Fruit fly (Drosophila melanogaster) whole organism, prepupa: ENCODE data around the gene GatA.
A peak's percentile ranks its signal among the peaks of the same experiment; 100 is the strongest.

Experiments used
- Blimp-1 ChIP-seq: fragments of 200-800 bp; sonication (Bioruptor generic); optimal IDR thresholded peaks from 3 replicates; lab custom pipeline; 2017; ENCODE audit warnings: missing biosample characterization, missing genetic modification characterization, mild to moderate bottlenecking, moderate library complexity, missing genetic modification reagents
- CG10631 ChIP-seq: fragments of 200-800 bp; sonication (Bioruptor generic); optimal IDR thresholded peaks from 2 replicates; lab custom pipeline; 2016; ENCODE audit warnings: missing biosample characterization, missing genetic modification characterization
- CG10669 ChIP-seq: fragments of 200-800 bp; sonication (Bioruptor generic); optimal IDR thresholded peaks from 3 replicates; lab custom pipeline; 2018; ENCODE audit warnings: missing biosample characterization, mild to moderate bottlenecking, missing genetic modification characterization, moderate library complexity
- CG11294 ChIP-seq: fragments of 200-800 bp; sonication (Bioruptor generic); IDR thresholded peaks from 2 replicates; pipeline ENCODE4 v1.3.6; 2022; ENCODE audit warnings: missing biosample characterization, missing genetic modification characterization
- CG11762 ChIP-seq: fragments of 200-800 bp; sonication (Bioruptor generic); optimal IDR thresholded peaks from 3 replicates; lab custom pipeline; 2016; ENCODE audit warnings: missing biosample characterization, missing genetic modification characterization; ENCODE audit not compliant: insufficient read depth
- CG11902 ChIP-seq: fragments of 200-800 bp; sonication (Bioruptor generic); optimal IDR thresholded peaks from 3 replicates; lab custom pipeline; 2016; ENCODE audit warnings: missing biosample characterization, missing genetic modification characterization
- CG1621 ChIP-seq: fragments of 200-800 bp; sonication (Bioruptor generic); optimal IDR thresholded peaks from 3 replicates; lab custom pipeline; 2018; ENCODE audit warnings: missing biosample characterization, mild to moderate bottlenecking, missing genetic modification characterization
- CG16779 ChIP-seq: fragments of 200-800 bp; sonication (Bioruptor generic); optimal IDR thresholded peaks from 3 replicates; lab custom pipeline; 2017; ENCODE audit warnings: missing biosample characterization, mild to moderate bottlenecking, missing genetic modification characterization
- CG3032 ChIP-seq: fragments of 200-800 bp; optimal IDR thresholded peaks from 2 replicates; lab custom pipeline; 2019; ENCODE audit warnings: missing biosample characterization, mild to moderate bottlenecking, missing genetic modification characterization, moderate library complexity
- CG31627 ChIP-seq: fragments of 200-800 bp; sonication (Bioruptor generic); optimal IDR thresholded peaks from 3 replicates; lab custom pipeline; 2016; ENCODE audit warnings: missing biosample characterization, missing genetic modification characterization
- CG32006 ChIP-seq: fragments of 200-800 bp; sonication (Bioruptor generic); optimal IDR thresholded peaks from 3 replicates; lab custom pipeline; 2017; ENCODE audit warnings: missing biosample characterization, mild to moderate bottlenecking, missing genetic modification characterization
- CG34406 ChIP-seq: fragments of 200-800 bp; sonication (Bioruptor generic); optimal IDR thresholded peaks from 3 replicates; lab custom pipeline; 2016; ENCODE audit warnings: missing biosample characterization, missing genetic modification characterization
- CG3919 ChIP-seq: fragments of 200-800 bp; sonication (Bioruptor generic); optimal IDR thresholded peaks from 3 replicates; lab custom pipeline; 2016; ENCODE audit warnings: missing biosample characterization, missing genetic modification characterization
- CG6163 ChIP-seq: fragments of 200-800 bp; sonication (Bioruptor generic); IDR thresholded peaks from 3 replicates; pipeline ENCODE4 v1.3.6; 2022; ENCODE audit warnings: missing biosample characterization, missing genetic modification characterization
- CG6792 ChIP-seq: fragments of 200-800 bp; sonication (Bioruptor generic); optimal IDR thresholded peaks from 3 replicates; lab custom pipeline; 2016; ENCODE audit warnings: missing biosample characterization, missing genetic modification characterization
- CG6854 ChIP-seq: fragments of 200-800 bp; sonication (Bioruptor generic); optimal IDR thresholded peaks from 2 replicates; lab custom pipeline; 2017; ENCODE audit warnings: missing biosample characterization, mild to moderate bottlenecking, missing genetic modification characterization
- CG7368 ChIP-seq: fragments of 200-800 bp; sonication (Bioruptor generic); optimal IDR thresholded peaks from 3 replicates; lab custom pipeline; 2016; ENCODE audit warnings: missing biosample characterization, missing genetic modification characterization
- CG8119 ChIP-seq: fragments of 200-800 bp; sonication (Bioruptor generic); IDR thresholded peaks from 3 replicates; pipeline ENCODE4 v1.3.6; 2022; ENCODE audit warnings: missing biosample characterization, missing genetic modification characterization
- CG8319 ChIP-seq: fragments of 200-800 bp; sonication (Bioruptor generic); optimal IDR thresholded peaks from 3 replicates; lab custom pipeline; 2016; ENCODE audit warnings: missing biosample characterization, missing genetic modification characterization
- CG8632 ChIP-seq: fragments of 200-800 bp; sonication (Bioruptor generic); optimal IDR thresholded peaks from 3 replicates; lab custom pipeline; 2016; ENCODE audit warnings: missing biosample characterization, missing genetic modification characterization
- CG9139 ChIP-seq: fragments of 200-800 bp; sonication (Bioruptor generic); optimal IDR thresholded peaks from 3 replicates; lab custom pipeline; 2017; ENCODE audit warnings: missing biosample characterization, mild to moderate bottlenecking, missing genetic modification characterization
- Eip78C ChIP-seq: fragments of 200-800 bp; sonication (Bioruptor generic); peaks from one replicate; lab custom pipeline; 2016; ENCODE audit warnings: missing biosample characterization, missing genetic modification characterization
- Eip93F ChIP-seq: fragments of 200-800 bp; sonication (Bioruptor generic); optimal IDR thresholded peaks from 2 replicates; lab custom pipeline; 2016; ENCODE audit warnings: missing biosample characterization, mild to moderate bottlenecking, missing genetic modification characterization
- Ets21C ChIP-seq: fragments of 200-800 bp; sonication (Bioruptor generic); optimal IDR thresholded peaks from 3 replicates; lab custom pipeline; 2016; ENCODE audit warnings: missing biosample characterization, missing genetic modification characterization
- Ets96B ChIP-seq: fragments of 200-800 bp; optimal IDR thresholded peaks from 2 replicates; lab custom pipeline; 2019; ENCODE audit warnings: missing biosample characterization, mild to moderate bottlenecking, missing genetic modification characterization, moderate library complexity
- Gug ChIP-seq: fragments of 200-800 bp; sonication (Bioruptor generic); IDR thresholded peaks from 2 replicates; pipeline ENCODE4 v1.3.6; 2022; ENCODE audit warnings: missing biosample characterization, missing genetic modification characterization
- Hr38 ChIP-seq: sonication (Bioruptor generic); optimal IDR thresholded peaks from 2 replicates; lab custom pipeline; 2016; ENCODE audit warnings: missing biosample characterization, missing genetic modification characterization
- Hr39 ChIP-seq: fragments of 200-800 bp; sonication (Bioruptor generic); optimal IDR thresholded peaks from 2 replicates; lab custom pipeline; 2016; ENCODE audit warnings: missing biosample characterization, missing genetic modification characterization
- Lpt ChIP-seq: fragments of 200-800 bp; sonication (Bioruptor generic); optimal IDR thresholded peaks from 3 replicates; lab custom pipeline; 2016; ENCODE audit warnings: missing biosample characterization, missing genetic modification characterization
- Met ChIP-seq: fragments of 200-800 bp; sonication (Bioruptor generic); optimal IDR thresholded peaks from 3 replicates; lab custom pipeline; 2016; ENCODE audit warnings: missing biosample characterization, missing genetic modification characterization
- OdsH ChIP-seq: fragments of 200-800 bp; sonication (Bioruptor generic); optimal IDR thresholded peaks from 3 replicates; lab custom pipeline; 2016; ENCODE audit warnings: missing biosample characterization, missing genetic modification characterization
- Smox ChIP-seq: fragments of 200-800 bp; sonication (Bioruptor generic); optimal IDR thresholded peaks from 3 replicates; lab custom pipeline; 2016; ENCODE audit warnings: missing biosample characterization, missing genetic modification characterization
- Sox102F ChIP-seq: fragments of 200-800 bp; sonication (Bioruptor generic); optimal IDR thresholded peaks from 2 replicates; lab custom pipeline; 2016; ENCODE audit warnings: missing biosample characterization, mild to moderate bottlenecking, missing genetic modification characterization
- Sox14 ChIP-seq: fragments of 200-800 bp; sonication (Bioruptor generic); optimal IDR thresholded peaks from 3 replicates; lab custom pipeline; 2016; ENCODE audit warnings: missing biosample characterization, missing genetic modification characterization
- Sox15 ChIP-seq: fragments of 200-800 bp; sonication (Bioruptor generic); optimal IDR thresholded peaks from 3 replicates; lab custom pipeline; 2016; ENCODE audit warnings: missing biosample characterization, missing genetic modification characterization
- achi ChIP-seq: fragments of 200-800 bp; sonication (Bioruptor generic); optimal IDR thresholded peaks from 3 replicates; lab custom pipeline; 2016; ENCODE audit warnings: missing biosample characterization, missing genetic modification characterization
- acj6 ChIP-seq: fragments of 200-800 bp; sonication (Bioruptor generic); optimal IDR thresholded peaks from 3 replicates; lab custom pipeline; 2016; ENCODE audit warnings: missing biosample characterization, missing genetic modification characterization
- cyc ChIP-seq: fragments of 200-800 bp; sonication (Bioruptor generic); optimal IDR thresholded peaks from 3 replicates; lab custom pipeline; 2016; ENCODE audit warnings: missing biosample characterization, missing genetic modification characterization
- eg ChIP-seq: fragments of 200-800 bp; sonication (Bioruptor generic); IDR thresholded peaks from 3 replicates; pipeline ENCODE4 v1.3.6; 2022; ENCODE audit warnings: missing biosample characterization, missing genetic modification characterization
- esn ChIP-seq: fragments of 200-800 bp; sonication (Bioruptor generic); optimal IDR thresholded peaks from 2 replicates; lab custom pipeline; 2016; ENCODE audit warnings: missing biosample characterization, mild to moderate bottlenecking, missing genetic modification characterization, moderate library complexity
- fd59A ChIP-seq: fragments of 200-800 bp; sonication (Bioruptor generic); optimal IDR thresholded peaks from 2 replicates; lab custom pipeline; 2017; ENCODE audit warnings: missing biosample characterization, mild to moderate bottlenecking, missing genetic modification characterization, missing genetic modification reagents
- fkh ChIP-seq: fragments of 200-800 bp; sonication (Bioruptor generic); optimal IDR thresholded peaks from 3 replicates; lab custom pipeline; 2017; ENCODE audit warnings: missing biosample characterization, mild to moderate bottlenecking, missing genetic modification characterization, moderate library complexity
- lz ChIP-seq: fragments of 200-800 bp; sonication (Bioruptor generic); optimal IDR thresholded peaks from 3 replicates; lab custom pipeline; 2016; ENCODE audit warnings: missing biosample characterization, missing genetic modification characterization
- net ChIP-seq: fragments of 200-800 bp; sonication (Bioruptor generic); optimal IDR thresholded peaks from 3 replicates; lab custom pipeline; 2016; ENCODE audit warnings: missing biosample characterization, missing genetic modification characterization
- pdm3 ChIP-seq: fragments of 200-800 bp; sonication (Bioruptor generic); optimal IDR thresholded peaks from 3 replicates; lab custom pipeline; 2016; ENCODE audit warnings: missing biosample characterization, missing genetic modification characterization
- spab ChIP-seq: fragments of 200-800 bp; sonication (Bioruptor generic); optimal IDR thresholded peaks from 2 replicates; lab custom pipeline; 2017; ENCODE audit warnings: missing biosample characterization, mild to moderate bottlenecking, missing genetic modification characterization, missing genetic modification reagents
- ss ChIP-seq, 2 experiments: fragments of 200-800 bp; sonication (Bioruptor generic); optimal IDR thresholded peaks; 2 replicates in 1 of 2; 3 replicates in 1 of 2; lab custom pipeline; 2017 to 2018; ENCODE audit warnings: mild to moderate bottlenecking in 2 of 2, missing biosample characterization in 2 of 2, missing genetic modification characterization in 2 of 2, moderate library complexity in 1 of 2
- svp ChIP-seq: fragments of 200-800 bp; sonication (Bioruptor generic); peaks from one replicate; lab custom pipeline; 2016; ENCODE audit warnings: missing biosample characterization, missing genetic modification characterization
- topi ChIP-seq: fragments of 200-800 bp; sonication (Bioruptor generic); optimal IDR thresholded peaks from 3 replicates; lab custom pipeline; 2016; ENCODE audit warnings: missing biosample characterization, missing genetic modification characterization
- vri ChIP-seq: fragments of 200-800 bp; sonication (Bioruptor generic); optimal IDR thresholded peaks from 3 replicates; lab custom pipeline; 2016; ENCODE audit warnings: missing biosample characterization, mild to moderate bottlenecking, missing genetic modification characterization

The GatA gene

dm6 chr3R:18987428-18988416, 40.9 kb downstream of the GatA start:
- no peak for TF ChIP-seq Ets21C (GFP tag; lab: Kevin White, UChicago)
- TF ChIP-seq Hr39 (GFP tag; lab: Kevin White, UChicago) = no peak
- TF ChIP-seq Sox14 (GFP tag; lab: Kevin White, UChicago) = peak; percentile 53
- TF ChIP-seq topi = peak; percentile 38
- TF ChIP-seq CG6854 (GFP tag; lab: Kevin White, UChicago) = no peak
- peak; percentile 32 for TF ChIP-seq CG7368 (GFP tag; lab: Kevin White, UChicago)
- no peak for TF ChIP-seq Sox102F (GFP tag; lab: Kevin White, UChicago)
- TF ChIP-seq CG10669 (GFP tag; lab: Kevin White, UChicago) = peak; percentile 41
- no peak for TF ChIP-seq Hr38 (GFP tag; lab: Kevin White, UChicago)
- TF ChIP-seq CG34406 (GFP tag; lab: Kevin White, UChicago) = peak; percentile 13
- peak; percentile 2 for TF ChIP-seq lz (GFP tag; lab: Kevin White, UChicago)
- TF ChIP-seq spab (GFP tag; lab: Kevin White, UChicago) = no peak
- peak; percentile 72 for TF ChIP-seq CG32006 (GFP tag; lab: Kevin White, UChicago)
- TF ChIP-seq eg = peak; percentile 37; the same call in 2 of the 3 replicates
- no peak for TF ChIP-seq Blimp-1 (GFP tag; lab: Kevin White, UChicago)
- TF ChIP-seq CG11762 (GFP tag; lab: Kevin White, UChicago) = no peak
- peak; percentile 22 for TF ChIP-seq OdsH (GFP tag; lab: Kevin White, UChicago)
- TF ChIP-seq CG9139 = no peak
- no peak for TF ChIP-seq CG8319
- TF ChIP-seq CG10631 = peak; percentile 13
- TF ChIP-seq CG6792 = peak; percentile 12
- TF ChIP-seq CG3032 (tag; lab: Kevin White, UChicago) = no peak
- peak; percentile 7 for TF ChIP-seq Sox15
- TF ChIP-seq esn (GFP tag; lab: Kevin White, UChicago) = peak; percentile 46
- no peak for TF ChIP-seq CG16779 (tag; lab: Kevin White, UChicago)
- TF ChIP-seq vri (GFP tag; lab: Kevin White, UChicago) = no peak
- TF ChIP-seq Eip78C (GFP tag; lab: Kevin White, UChicago) = peak; percentile 86
- TF ChIP-seq Smox = no peak
- peak; percentile 68 for TF ChIP-seq Lpt (GFP tag; lab: Kevin White, UChicago)
- TF ChIP-seq CG11294 = no peak
- TF ChIP-seq CG8119 = peak; percentile 64
- peak; percentile 60 for TF ChIP-seq net
- no peak for TF ChIP-seq CG31627
- no peak for TF ChIP-seq Gug (GFP tag; lab: Robert Waterston, UW)
- TF ChIP-seq pdm3 = peak; percentile 51
- TF ChIP-seq achi (GFP tag; lab: Kevin White, UChicago) = peak; percentile 39
- no peak for TF ChIP-seq ss (GFP tag; optimal IDR thresholded peaks at IDR 0.05; lab: Kevin White, UChicago)
- peak; percentile 19 for TF ChIP-seq fd59A
- peak; percentile 16 for TF ChIP-seq CG11902
- TF ChIP-seq CG6163 (GFP tag; lab: Robert Waterston, UW) = no peak
- peak; percentile 62 for TF ChIP-seq CG3919 (GFP tag; lab: Kevin White, UChicago)
- peak; percentile 56 for TF ChIP-seq CG1621
- peak; percentile 16 for TF ChIP-seq svp (GFP tag; lab: Kevin White, UChicago)
- TF ChIP-seq Eip93F (GFP tag; lab: Kevin White, UChicago) = no peak
- TF ChIP-seq CG8632 (GFP tag; lab: Kevin White, UChicago) = no peak
- TF ChIP-seq Ets96B (tag; lab: Kevin White, UChicago) = no peak
- TF ChIP-seq cyc (GFP tag; lab: Kevin White, UChicago) = peak; percentile 29
- TF ChIP-seq fkh (GFP tag; lab: Kevin White, UChicago) = peak; percentile 71
- no peak for TF ChIP-seq Met (GFP tag; lab: Kevin White, UChicago)
- TF ChIP-seq acj6 (GFP tag; lab: Kevin White, UChicago) = peak; percentile 17
